Fruit fly (Drosophila melanogaster) ovary, adult (tissue): ENCODE measurements around the gene CG43755.

ENCODE experiments used
- CG17801 ChIP-seq: fragments of 200-800 bp; optimal IDR thresholded peaks from 2 replicates; lab custom pipeline; 2019; ENCODE audit warnings: missing biosample characterization, mild to moderate bottlenecking, missing genetic modification characterization, moderate library complexity; ENCODE audit not compliant: partially characterized antibody

The CG43755 gene

dm6 chr2L:329661-330060, at the start of gene CG43755:
Gene CG43755, minus strand, starts transcription at chr2L:329761.
- no peak for TF ChIP-seq CG17801

- no peak for TF ChIP-seq CG17801
These were observed 49.4 kb upstream of the CG43755 start for dm6 chr2L:378815-379440.

- no peak for TF ChIP-seq CG17801
These were observed 48.2 kb upstream of the CG43755 start, which contains the start of gene al for dm6 chr2L:377780-378222. Gene al, plus strand, starts transcription at chr2L:378112.

dm6 chr2L:371747-372146, 42.2 kb upstream of the CG43755 start:
- TF ChIP-seq CG17801 = no peak

dm6 chr2L:369811-370210, 40.2 kb upstream of the CG43755 start:
- TF ChIP-seq CG17801 = no peak

dm6 chr2L:368398-369008, 38.9 kb upstream of the CG43755 start:
- no peak for TF ChIP-seq CG17801

- TF ChIP-seq CG17801 = no peak
These were observed 37.3 kb upstream of the CG43755 start for dm6 chr2L:366876-367275.

dm6 chr2L:357556-358130, 28.1 kb upstream of the CG43755 start, which contains the start of gene Ent1:
Gene Ent1, minus strand, starts transcription at chr2L:357874.
- peak; percentile 46 for TF ChIP-seq CG17801

- no peak for TF ChIP-seq CG17801
These were observed 26.7 kb upstream of the CG43755 start for dm6 chr2L:356234-356633.

dm6 chr2L:347604-348003, 18.0 kb upstream of the CG43755 start:
- TF ChIP-seq CG17801 = no peak

- no peak for TF ChIP-seq CG17801
These were observed 17.2 kb upstream of the CG43755 start for dm6 chr2L:346781-347180.

dm6 chr2L:332235-332634, 2.7 kb upstream of the CG43755 start, which contains the start of gene CG31921:
Gene CG31921, minus strand, starts transcription at chr2L:332335.
- no peak for TF ChIP-seq CG17801

dm6 chr2L:322915-323314, 6.6 kb downstream of the CG43755 start:
- TF ChIP-seq CG17801 = no peak

- no peak for TF ChIP-seq CG17801
These were observed 7.8 kb downstream of the CG43755 start, which contains the start of gene CG33127 for dm6 chr2L:321793-322192. Gene CG33127, plus strand, starts transcription at chr2L:322101.

- no peak for TF ChIP-seq CG17801
These were observed 8.4 kb downstream of the CG43755 start, which contains the start of gene CG11911 for dm6 chr2L:321148-321547. Gene CG11911, minus strand, starts transcription at chr2L:321248.

- no peak for TF ChIP-seq CG17801
These were observed 9.8 kb downstream of the CG43755 start for dm6 chr2L:319745-320144.

dm6 chr2L:319159-319558, 10.4 kb downstream of the CG43755 start, which contains the start of gene CG11912:
Gene CG11912, minus strand, starts transcription at chr2L:319259.
- no peak for TF ChIP-seq CG17801
